Worm (Caenorhabditis elegans) whole organism, late embryonic: ENCODE data around the gene sdpn-1.

Experiments used
- C08G9.2 ChIP-seq: sonication (generic microtip); optimal IDR thresholded peaks from 2 replicates; lab custom pipeline; 2016; ENCODE audit warnings: mild to moderate bottlenecking, missing genetic modification characterization, moderate library complexity, missing compliant biosample characterization
- C38D4.7 ChIP-seq: fragments of 200-800 bp; sonication (Bioruptor generic); optimal IDR thresholded peaks from 2 replicates; lab custom pipeline; 2018; ENCODE audit warnings: mild to moderate bottlenecking, missing genetic modification characterization, moderate library complexity, missing compliant biosample characterization
- F13H6.1 ChIP-seq: sonication (generic microtip); optimal IDR thresholded peaks from 2 replicates; lab custom pipeline; 2016; ENCODE audit warnings: missing genetic modification characterization, missing compliant biosample characterization
- K02D7.2 ChIP-seq: sonication (generic microtip); optimal IDR thresholded peaks from 2 replicates; lab custom pipeline; 2017; ENCODE audit warnings: mild to moderate bottlenecking, missing genetic modification characterization, missing compliant biosample characterization
- K09A11.1 ChIP-seq: sonication (generic microtip); optimal IDR thresholded peaks from 2 replicates; lab custom pipeline; 2017; ENCODE audit warnings: antibody characterized with exemption, mild to moderate bottlenecking, missing genetic modification characterization, missing compliant biosample characterization; ENCODE audit not compliant: insufficient read depth
- T23F11.4 ChIP-seq: fragments of 200-800 bp; sonication (Bioruptor generic); optimal IDR thresholded peaks from 2 replicates; lab custom pipeline; 2018; ENCODE audit warnings: mild to moderate bottlenecking, missing genetic modification characterization, missing compliant biosample characterization
- Y22D7AL.16 ChIP-seq: sonication (generic microtip); optimal IDR thresholded peaks from 2 replicates; lab custom pipeline; 2016; ENCODE audit warnings: missing genetic modification characterization, missing compliant biosample characterization
- ceh-18 ChIP-seq: sonication (generic microtip); optimal IDR thresholded peaks from 2 replicates; lab custom pipeline; 2016; ENCODE audit warnings: missing genetic modification characterization, missing compliant biosample characterization
- ceh-19 ChIP-seq: fragments of 200-800 bp; sonication (Bioruptor generic); optimal IDR thresholded peaks from 2 replicates; lab custom pipeline; 2018; ENCODE audit warnings: mild to moderate bottlenecking, missing genetic modification characterization, missing compliant biosample characterization
- ceh-2 ChIP-seq: sonication (generic microtip); optimal IDR thresholded peaks from 2 replicates; lab custom pipeline; 2016; ENCODE audit warnings: missing genotype, missing genetic modification characterization, missing compliant biosample characterization
- ceh-24 ChIP-seq: sonication (generic microtip); optimal IDR thresholded peaks from 2 replicates; lab custom pipeline; 2016; ENCODE audit warnings: mild to moderate bottlenecking, missing genetic modification characterization, missing compliant biosample characterization
- ceh-45 ChIP-seq: fragments of 200-800 bp; sonication (Bioruptor generic); IDR thresholded peaks from 2 replicates; pipeline ENCODE4 v1.3.6; 2022; ENCODE audit warnings: missing genetic modification reagents, missing genetic modification characterization, missing compliant biosample characterization
- ceh-48 ChIP-seq: sonication (generic microtip); optimal IDR thresholded peaks from 2 replicates; lab custom pipeline; 2016; ENCODE audit warnings: missing genetic modification characterization, inconsistent platforms, missing compliant biosample characterization
- che-1 ChIP-seq: sonication (generic microtip); optimal IDR thresholded peaks from 2 replicates; lab custom pipeline; 2016; ENCODE audit warnings: mild to moderate bottlenecking, missing genetic modification characterization, missing compliant biosample characterization
- dve-1 ChIP-seq: sonication (generic microtip); optimal IDR thresholded peaks from 2 replicates; lab custom pipeline; 2017; ENCODE audit warnings: antibody characterized with exemption, mild to moderate bottlenecking, missing genetic modification characterization, missing compliant biosample characterization
- elt-4 ChIP-seq: sonication (generic microtip); optimal IDR thresholded peaks from 2 replicates; lab custom pipeline; 2016; ENCODE audit warnings: missing genetic modification characterization, missing compliant biosample characterization
- ets-4 ChIP-seq: sonication (generic microtip); optimal IDR thresholded peaks from 2 replicates; lab custom pipeline; 2016; ENCODE audit warnings: missing genetic modification characterization, missing compliant biosample characterization
- fax-1 ChIP-seq: sonication (generic microtip); optimal IDR thresholded peaks from 2 replicates; lab custom pipeline; 2016; ENCODE audit warnings: missing genotype, missing genetic modification characterization, missing compliant biosample characterization
- gmeb-2 ChIP-seq: sonication (generic microtip); optimal IDR thresholded peaks from 2 replicates; lab custom pipeline; 2016; ENCODE audit warnings: missing genetic modification characterization, inconsistent platforms, missing compliant biosample characterization
- hlh-30 ChIP-seq: sonication (generic microtip); optimal IDR thresholded peaks from 2 replicates; lab custom pipeline; 2017; ENCODE audit warnings: antibody characterized with exemption, missing genetic modification characterization, missing compliant biosample characterization; ENCODE audit not compliant: insufficient read depth
- hlh-8 ChIP-seq: sonication (generic microtip); optimal IDR thresholded peaks from 2 replicates; lab custom pipeline; 2016; ENCODE audit warnings: missing genotype, missing genetic modification characterization, missing compliant biosample characterization
- madf-2 ChIP-seq: sonication (generic microtip); optimal IDR thresholded peaks from 2 replicates; lab custom pipeline; 2017; ENCODE audit warnings: missing genetic modification characterization, missing compliant biosample characterization
- nfya-1 ChIP-seq: sonication (generic microtip); optimal IDR thresholded peaks from 2 replicates; lab custom pipeline; 2017; ENCODE audit warnings: missing genetic modification characterization, mild to moderate bottlenecking, missing compliant biosample characterization, antibody characterized with exemption, moderate library complexity
- nhr-232 ChIP-seq: sonication (generic microtip); optimal IDR thresholded peaks from 2 replicates; lab custom pipeline; 2016; ENCODE audit warnings: missing genetic modification characterization, missing compliant biosample characterization
- npax-4 ChIP-seq: sonication (generic microtip); optimal IDR thresholded peaks from 2 replicates; lab custom pipeline; 2016; ENCODE audit warnings: missing genetic modification characterization, missing compliant biosample characterization
- pag-3 ChIP-seq: sonication (generic microtip); optimal IDR thresholded peaks from 2 replicates; lab custom pipeline; 2016; ENCODE audit warnings: missing compliant biosample characterization, missing genetic modification characterization, borderline replicate concordance
- pat-9 ChIP-seq: fragments of 200-800 bp; sonication (Bioruptor generic); optimal IDR thresholded peaks from 2 replicates; lab custom pipeline; 2018; ENCODE audit warnings: mild to moderate bottlenecking, missing genetic modification characterization, moderate library complexity, missing compliant biosample characterization
- pax-1 ChIP-seq: fragments of 150-350 bp; optimal IDR thresholded peaks from 2 replicates; lab custom pipeline; 2014; ENCODE audit warnings: missing biosample characterization, missing genetic modification characterization
- pha-2 ChIP-seq: sonication (generic microtip); optimal IDR thresholded peaks from 2 replicates; lab custom pipeline; 2017; ENCODE audit warnings: mild to moderate bottlenecking, missing genetic modification characterization, missing compliant biosample characterization
- pha-4 ChIP-seq: fragments of 150-350 bp; optimal IDR thresholded peaks from 2 replicates; lab custom pipeline; 2018; ENCODE audit warnings: missing biosample characterization, missing genetic modification reagents, missing genetic modification characterization
- rnt-1 ChIP-seq: sonication (generic microtip); optimal IDR thresholded peaks from 2 replicates; lab custom pipeline; 2016; ENCODE audit warnings: missing genetic modification characterization, missing compliant biosample characterization
- sdc-2 ChIP-seq: sonication (generic microtip); optimal IDR thresholded peaks from 2 replicates; lab custom pipeline; 2016; ENCODE audit warnings: missing genotype, missing genetic modification characterization, missing compliant biosample characterization
- sox-4 ChIP-seq: sonication (generic microtip); optimal IDR thresholded peaks from 2 replicates; lab custom pipeline; 2017; ENCODE audit warnings: mild to moderate bottlenecking, missing genetic modification characterization, inconsistent platforms, missing compliant biosample characterization
- syd-9 ChIP-seq: sonication (generic microtip); optimal IDR thresholded peaks from 2 replicates; lab custom pipeline; 2016; ENCODE audit warnings: mild to moderate bottlenecking, missing genetic modification characterization, moderate library complexity, missing compliant biosample characterization
- tbx-7 ChIP-seq: sonication (generic microtip); optimal IDR thresholded peaks from 2 replicates; lab custom pipeline; 2016; ENCODE audit warnings: missing genotype, missing genetic modification characterization, missing compliant biosample characterization
- unc-3 ChIP-seq, 2 experiments: fragments of 200-800 bp in 1 of 2; sonication (Bioruptor generic) in 1 of 2; sonication (generic microtip) in 1 of 2; conservative IDR thresholded peaks in 1 of 2; optimal IDR thresholded peaks in 1 of 2; 2 replicates each; pipeline versions ENCODE4 v1.3.6 to Lab custom; 2016 to 2022; ENCODE audit warnings: missing compliant biosample characterization in 2 of 2, missing genetic modification characterization in 2 of 2, missing genetic modification reagents in 1 of 2
- unc-42 ChIP-seq: sonication (generic microtip); optimal IDR thresholded peaks from 2 replicates; lab custom pipeline; 2016; ENCODE audit warnings: missing genotype, missing genetic modification characterization, missing compliant biosample characterization
- unc-55 ChIP-seq: sonication (generic microtip); optimal IDR thresholded peaks from 2 replicates; lab custom pipeline; 2017; ENCODE audit warnings: missing biosample characterization, missing genetic modification reagents, missing genetic modification characterization
- unc-86 ChIP-seq: sonication (generic microtip); optimal IDR thresholded peaks from 2 replicates; lab custom pipeline; 2016; ENCODE audit warnings: missing genetic modification characterization, missing compliant biosample characterization
- zip-5 ChIP-seq: sonication (generic microtip); optimal IDR thresholded peaks from 2 replicates; lab custom pipeline; 2016; ENCODE audit warnings: missing genetic modification characterization, missing compliant biosample characterization
- ztf-16 ChIP-seq: sonication (generic microtip); optimal IDR thresholded peaks from 2 replicates; lab custom pipeline; 2017; ENCODE audit warnings: missing genetic modification characterization, missing compliant biosample characterization

The sdpn-1 gene

DNA sequence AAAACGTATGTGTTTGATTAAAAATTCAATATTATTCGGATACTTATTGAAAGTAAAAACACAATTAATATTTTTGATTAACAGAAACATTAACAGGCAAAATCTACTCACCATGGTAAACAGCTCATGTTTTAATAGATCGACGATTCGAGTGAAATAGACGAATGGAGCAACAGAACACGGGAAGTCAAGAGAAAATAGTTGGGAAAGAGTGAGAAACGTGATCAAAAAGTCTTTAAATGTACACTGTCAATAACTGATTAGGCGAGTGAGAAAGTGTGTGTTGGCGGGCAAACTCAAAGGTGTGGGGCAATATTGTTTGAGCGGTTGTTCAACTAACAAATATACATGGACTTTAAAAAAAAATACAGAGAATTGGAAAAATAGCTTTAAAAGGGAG lies at the start of gene sdpn-1:
TSS of gene sdpn-1 (minus strand) at position 262 of the 400 bp plus-strand sequence.
- TF ChIP-seq ceh-19 (GFP tag; lab: Kevin White, UChicago): no peak
- TF ChIP-seq fax-1 (tag; lab: Kevin White, UChicago): no peak
- TF ChIP-seq ceh-24 (tag; lab: Kevin White, UChicago): no peak
- no peak for TF ChIP-seq K02D7.2 (tag; lab: Kevin White, UChicago)
- no peak for TF ChIP-seq zip-5 (tag; lab: Kevin White, UChicago)
- no peak for TF ChIP-seq ceh-48 (tag; lab: Kevin White, UChicago)
- no peak for TF ChIP-seq pag-3 (tag; lab: Kevin White, UChicago)
- no peak for TF ChIP-seq hlh-30
- TF ChIP-seq ceh-2 (tag; lab: Kevin White, UChicago): no peak
- TF ChIP-seq dve-1 (tag; lab: Kevin White, UChicago): no peak
- no peak for TF ChIP-seq pha-4
- no peak for TF ChIP-seq hlh-8 (tag; lab: Kevin White, UChicago)

ce11 chrX:8045152-8045551 lies 47.1 kb upstream of the sdpn-1 start, which contains the start of gene C18A11.4:
TSS of gene C18A11.4 (plus strand) at chrX:8045518.
- TF ChIP-seq zip-5 (tag; lab: Kevin White, UChicago) (no peak), Y22D7AL.16 (no peak), K02D7.2 (tag; lab: Kevin White, UChicago) (no peak)

DNA sequence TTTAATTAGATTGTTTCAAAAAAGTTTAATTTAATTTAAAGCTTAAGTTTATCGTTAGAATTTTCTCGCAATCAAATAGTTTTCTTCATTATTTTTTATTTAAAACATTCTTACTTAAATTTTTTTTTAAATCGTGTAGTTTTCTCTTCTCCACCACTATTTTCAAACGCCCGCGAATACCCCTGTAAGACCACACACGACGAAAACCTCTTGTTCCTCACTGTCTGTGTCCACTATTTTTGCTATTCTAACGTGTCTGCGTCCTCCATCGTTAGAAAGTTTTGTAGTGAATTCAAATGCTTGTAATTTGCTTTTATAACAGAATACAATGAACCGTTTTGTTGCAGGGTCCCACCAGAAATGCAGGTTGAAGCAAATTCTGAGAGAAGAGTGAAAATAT lies 42.9 kb upstream of the sdpn-1 start, which contains the start of gene xol-1:
TSS of gene xol-1 (plus strand) at position 347 of the 400 bp plus-strand sequence.
- no peak for TF ChIP-seq unc-86 (tag; lab: Kevin White, UChicago)
- peak; percentile 83 for TF ChIP-seq sdc-2
- TF ChIP-seq, all 69 proteins: peak for 1

ce11 chrX:8037365-8037764 lies 39.3 kb upstream of the sdpn-1 start:
- TF ChIP-seq dve-1 (tag; lab: Kevin White, UChicago) (no peak), gmeb-2 (tag; lab: Kevin White, UChicago) (no peak), T23F11.4 (no peak), ets-4 (tag; lab: Kevin White, UChicago) (no peak), syd-9 (tag; lab: Kevin White, UChicago) (no peak), fax-1 (tag; lab: Kevin White, UChicago) (no peak)

- peak; percentile 5 for TF ChIP-seq F13H6.1
- no peak for TF ChIP-seq sox-4 (tag; lab: Kevin White, UChicago)
- peak; percentile 46 for TF ChIP-seq C08G9.2 (tag; lab: Kevin White, UChicago)
- no peak for TF ChIP-seq che-1 (tag; lab: Kevin White, UChicago)
- no peak for TF ChIP-seq madf-2 (tag; lab: Kevin White, UChicago)
- TF ChIP-seq ztf-16 (tag; lab: Kevin White, UChicago): no peak
- no peak; the same call in 1 of the 2 replicates for TF ChIP-seq ceh-45 (GFP tag; lab: Robert Waterston, UW)
- no peak for TF ChIP-seq T23F11.4
- no peak for TF ChIP-seq Y22D7AL.16
- TF ChIP-seq rnt-1 (tag; lab: Kevin White, UChicago): peak; percentile 91
- peak; percentile 95 for TF ChIP-seq unc-42 (tag; lab: Kevin White, UChicago)
- TF ChIP-seq unc-3 (GFP tag; conservative IDR thresholded peaks at IDR 0.05; lab: Robert Waterston, UW): no peak
- peak; percentile 57 for TF ChIP-seq unc-3 (tag; optimal IDR thresholded peaks at IDR 0.05; lab: Kevin White, UChicago)
- no peak for TF ChIP-seq elt-4 (tag; lab: Kevin White, UChicago)
- no peak for TF ChIP-seq ceh-24 (tag; lab: Kevin White, UChicago)
- TF ChIP-seq unc-55 (GFP tag; lab: Kevin White, UChicago): peak; percentile 85
- peak; percentile 69 for TF ChIP-seq pax-1
- TF ChIP-seq syd-9 (tag; lab: Kevin White, UChicago): peak; percentile 36
- TF ChIP-seq hlh-8 (tag; lab: Kevin White, UChicago): peak; percentile 2
- TF ChIP-seq ceh-19 (GFP tag; lab: Kevin White, UChicago): no peak
- no peak for TF ChIP-seq C38D4.7 (GFP tag; lab: Kevin White, UChicago)
- TF ChIP-seq tbx-7 (tag; lab: Kevin White, UChicago): peak; percentile 17
- peak; percentile 2 for TF ChIP-seq nhr-232 (tag; lab: Kevin White, UChicago)
- no peak for TF ChIP-seq pha-2 (tag; lab: Kevin White, UChicago)
- no peak for TF ChIP-seq K02D7.2 (tag; lab: Kevin White, UChicago)
- TF ChIP-seq unc-86 (tag; lab: Kevin White, UChicago): peak; percentile 71
- TF ChIP-seq ceh-18 (tag; lab: Kevin White, UChicago): peak; percentile 99
- peak; percentile 22 for TF ChIP-seq pat-9 (tag; lab: Kevin White, UChicago)
- TF ChIP-seq K09A11.1 (tag; lab: Kevin White, UChicago): peak; percentile 76
- TF ChIP-seq nfya-1 (tag; lab: Kevin White, UChicago): peak; percentile 94
- TF ChIP-seq npax-4 (tag; lab: Kevin White, UChicago): no peak
These were observed 38.3 kb upstream of the sdpn-1 start for ce11 chrX:8036219-8036883.
